Fruit fly (Drosophila melanogaster) whole organism, embryonic: ENCODE results near the gene CG14958.

ENCODE experiments used
- CG10267 ChIP-seq: fragments of 200-800 bp; sonication (Bioruptor generic); optimal IDR thresholded peaks from 2 replicates; lab custom pipeline; 2018; ENCODE audit warnings: missing biosample characterization, mild to moderate bottlenecking, missing genetic modification characterization, moderate library complexity
- CG13424 ChIP-seq: fragments of 200-800 bp; sonication (Bioruptor generic); optimal IDR thresholded peaks from 2 replicates; lab custom pipeline; 2019; ENCODE audit warnings: missing biosample characterization, mild to moderate bottlenecking, missing genetic modification characterization, moderate library complexity
- CG1529 ChIP-seq: fragments of 200-800 bp; sonication (Bioruptor generic); optimal IDR thresholded peaks from 3 replicates; lab custom pipeline; 2018; ENCODE audit warnings: missing biosample characterization, missing genetic modification characterization
- CG17361 ChIP-seq: fragments of 200-800 bp; sonication (Bioruptor generic); IDR thresholded peaks from 3 replicates; pipeline ENCODE4 v1.3.6; 2022; ENCODE audit warnings: missing biosample characterization, missing genetic modification characterization
- CG17612 ChIP-seq: fragments of 200-800 bp; sonication (Bioruptor generic); IDR thresholded peaks from 2 replicates; pipeline ENCODE4 v1.3.6; 2022; ENCODE audit warnings: missing biosample characterization, missing genetic modification characterization
- CG18476 ChIP-seq: fragments of 200-800 bp; sonication (Bioruptor generic); optimal IDR thresholded peaks from 2 replicates; lab custom pipeline; 2016; ENCODE audit warnings: missing biosample characterization, mild to moderate bottlenecking, missing genetic modification characterization
- CG18764 ChIP-seq: fragments of 200-800 bp; sonication (Bioruptor generic); optimal IDR thresholded peaks from 3 replicates; lab custom pipeline; 2016; ENCODE audit warnings: missing biosample characterization, missing genetic modification characterization
- CG30431 ChIP-seq: fragments of 200-800 bp; sonication (Bioruptor generic); optimal IDR thresholded peaks from 2 replicates; lab custom pipeline; 2017; ENCODE audit warnings: missing biosample characterization, missing genetic modification characterization
- CG31441 ChIP-seq: fragments of 200-800 bp; sonication (Bioruptor generic); IDR thresholded peaks from 2 replicates; pipeline ENCODE4 v1.3.6; 2022; ENCODE audit warnings: missing biosample characterization, missing genetic modification characterization
- CG42726 ChIP-seq: fragments of 200-800 bp; sonication (Bioruptor generic); IDR thresholded peaks from 2 replicates; pipeline ENCODE4 v1.3.6; 2022; ENCODE audit warnings: missing biosample characterization, missing genetic modification characterization; ENCODE audit not compliant: partially characterized antibody
- CG4617 ChIP-seq: fragments of 200-800 bp; sonication (Bioruptor generic); optimal IDR thresholded peaks from 3 replicates; lab custom pipeline; 2016; ENCODE audit warnings: missing biosample characterization, missing genetic modification characterization, borderline replicate concordance
- CG6654 ChIP-seq: fragments of 200-800 bp; sonication (Bioruptor generic); optimal IDR thresholded peaks from 2 replicates; lab custom pipeline; 2017; ENCODE audit warnings: missing biosample characterization, mild to moderate bottlenecking, missing genetic modification characterization
- CG6813 ChIP-seq: fragments of 200-800 bp; sonication (Bioruptor generic); optimal IDR thresholded peaks from 2 replicates; lab custom pipeline; 2017; ENCODE audit warnings: missing biosample characterization, missing genetic modification characterization, mild to moderate bottlenecking, moderate library complexity, missing genetic modification reagents
- CG7786 ChIP-seq: fragments of 200-800 bp; sonication (Bioruptor generic); optimal IDR thresholded peaks from 2 replicates; lab custom pipeline; 2016; ENCODE audit warnings: missing biosample characterization, missing genetic modification characterization
- CG8281 ChIP-seq: fragments of 200-800 bp; sonication (Bioruptor generic); optimal IDR thresholded peaks from 2 replicates; lab custom pipeline; 2018; ENCODE audit warnings: missing biosample characterization, mild to moderate bottlenecking, missing genetic modification characterization, moderate library complexity
- CG8290 ChIP-seq, 3 experiments: fragments of 200-800 bp; sonication (Bioruptor generic); optimal IDR thresholded peaks; 2 replicates each; lab custom pipeline; 2016 to 2019; ENCODE audit warnings: missing biosample characterization in 3 of 3, missing genetic modification characterization in 3 of 3, mild to moderate bottlenecking in 2 of 3, moderate library complexity in 1 of 3
- CTCF ChIP-seq: fragments of 200-800 bp; sonication (Bioruptor generic); optimal IDR thresholded peaks from 2 replicates; lab custom pipeline; 2017; ENCODE audit warnings: missing biosample characterization, mild to moderate bottlenecking, missing genetic modification characterization, moderate library complexity
- Deaf1 ChIP-seq: fragments of 200-800 bp; optimal IDR thresholded peaks from 3 replicates; lab custom pipeline; 2019; ENCODE audit warnings: missing biosample characterization, mild to moderate bottlenecking, missing genetic modification characterization, moderate library complexity
- Doc3 ChIP-seq: fragments of 200-800 bp; sonication (Bioruptor generic); IDR thresholded peaks from 3 replicates; pipeline ENCODE4 v1.3.6; 2022; ENCODE audit warnings: missing biosample characterization, missing genetic modification characterization; ENCODE audit not compliant: partially characterized antibody
- E2f2 ChIP-seq: fragments of 200-800 bp; sonication (Bioruptor generic); IDR thresholded peaks from 2 replicates; pipeline ENCODE4 v1.3.6; 2022; ENCODE audit warnings: missing biosample characterization, missing genetic modification characterization
- Gug ChIP-seq: fragments of 200-800 bp; sonication (Bioruptor generic); IDR thresholded peaks from 4 replicates; pipeline ENCODE4 v1.3.6; 2022; ENCODE audit warnings: missing biosample characterization, missing genetic modification characterization
- HHEX ChIP-seq: fragments of 200-800 bp; sonication (Bioruptor generic); optimal IDR thresholded peaks from 3 replicates; lab custom pipeline; 2017; ENCODE audit warnings: missing biosample characterization, mild to moderate bottlenecking, missing genetic modification characterization, missing genetic modification reagents
- NFAT ChIP-seq: fragments of 200-800 bp; sonication (Bioruptor generic); IDR thresholded peaks from 2 replicates; pipeline ENCODE4 v1.3.6; 2022; ENCODE audit warnings: missing biosample characterization, missing genetic modification characterization
- Neu2 ChIP-seq: fragments of 200-800 bp; sonication (Bioruptor generic); optimal IDR thresholded peaks from 3 replicates; lab custom pipeline; 2016; ENCODE audit warnings: missing biosample characterization, missing genetic modification characterization, borderline replicate concordance
- TFAM ChIP-seq: fragments of 200-800 bp; sonication (Bioruptor generic); optimal IDR thresholded peaks from 2 replicates; lab custom pipeline; 2017; ENCODE audit warnings: missing biosample characterization, missing genetic modification characterization, inconsistent platforms
- Trl ChIP-seq, 3 experiments: fragments of >200 bp in 2 of 3; fragments of 200-800 bp in 1 of 3; sonication (Bioruptor generic) in 1 of 3; optimal IDR thresholded peaks; 2 replicates in 1 of 3; 3 replicates in 2 of 3; lab custom pipeline; 2016 to 2017; ENCODE audit warnings: missing biosample characterization in 1 of 3, missing genetic modification characterization in 1 of 3
- Vsx1 ChIP-seq: fragments of 200-800 bp; sonication (Bioruptor generic); optimal IDR thresholded peaks from 2 replicates; lab custom pipeline; 2017; ENCODE audit warnings: missing biosample characterization, mild to moderate bottlenecking, missing genetic modification characterization, missing genetic modification reagents
- bbx ChIP-seq: fragments of 200-800 bp; sonication (Bioruptor generic); IDR thresholded peaks from 2 replicates; pipeline ENCODE4 v1.3.6; 2022; ENCODE audit warnings: missing biosample characterization, missing genetic modification characterization; ENCODE audit not compliant: partially characterized antibody
- chinmo ChIP-seq: fragments of 200-800 bp; sonication (Bioruptor generic); IDR thresholded peaks from 4 replicates; pipeline ENCODE4 v1.3.6; 2022; ENCODE audit warnings: missing biosample characterization, missing genetic modification characterization; ENCODE audit not compliant: partially characterized antibody
- croc ChIP-seq: fragments of 200-800 bp; sonication (Bioruptor generic); conservative IDR thresholded peaks from 3 replicates; pipeline ENCODE4 v1.3.6; 2022; ENCODE audit warnings: missing biosample characterization, missing genetic modification characterization
- dan ChIP-seq: fragments of 200-800 bp; sonication (Bioruptor generic); IDR thresholded peaks from 2 replicates; pipeline ENCODE4 v1.3.6; 2022; ENCODE audit warnings: missing biosample characterization, missing genetic modification characterization
- exex ChIP-seq: fragments of 200-800 bp; sonication (Bioruptor generic); optimal IDR thresholded peaks from 4 replicates; lab custom pipeline; 2018; ENCODE audit warnings: missing biosample characterization, mild to moderate bottlenecking, missing genetic modification characterization, moderate library complexity
- gt ChIP-seq: fragments of 200-800 bp; sonication (Bioruptor generic); IDR thresholded peaks from 2 replicates; pipeline ENCODE4 v1.3.6; 2022; ENCODE audit warnings: missing biosample characterization, missing genetic modification characterization
- kay ChIP-seq: fragments of 200-800 bp; sonication (Bioruptor generic); optimal IDR thresholded peaks from 2 replicates; lab custom pipeline; 2016; ENCODE audit warnings: missing biosample characterization, missing genetic modification characterization
- mld ChIP-seq: fragments of 200-800 bp; sonication (Bioruptor generic); IDR thresholded peaks from 3 replicates; pipeline ENCODE4 v1.3.6; 2022; ENCODE audit warnings: missing biosample characterization, missing genetic modification characterization; ENCODE audit not compliant: partially characterized antibody
- nau ChIP-seq: fragments of 200-800 bp; sonication (Bioruptor generic); optimal IDR thresholded peaks from 3 replicates; lab custom pipeline; 2017; ENCODE audit warnings: missing biosample characterization, mild to moderate bottlenecking, missing genetic modification characterization, missing genetic modification reagents
- oc ChIP-seq: fragments of 200-800 bp; sonication (Bioruptor generic); optimal IDR thresholded peaks from 2 replicates; lab custom pipeline; 2018; ENCODE audit warnings: missing biosample characterization, mild to moderate bottlenecking, missing genetic modification characterization, moderate library complexity
- pnt ChIP-seq: fragments of 200-800 bp; sonication (Bioruptor generic); optimal IDR thresholded peaks from 3 replicates; lab custom pipeline; 2016; ENCODE audit warnings: missing biosample characterization, missing genetic modification characterization
- repo ChIP-seq: fragments of 200-800 bp; sonication (Bioruptor generic); optimal IDR thresholded peaks from 2 replicates; lab custom pipeline; 2016; ENCODE audit warnings: missing biosample characterization, missing genetic modification characterization
- run ChIP-seq: fragments of 200-800 bp; sonication (Bioruptor generic); optimal IDR thresholded peaks from 3 replicates; lab custom pipeline; 2018; ENCODE audit warnings: missing biosample characterization, mild to moderate bottlenecking, missing genetic modification characterization
- sc ChIP-seq, 3 experiments: fragments of >200 bp in 2 of 3; fragments of 200-800 bp in 1 of 3; sonication (Bioruptor generic) in 1 of 3; optimal IDR thresholded peaks; 2 replicates in 2 of 3; 3 replicates in 1 of 3; lab custom pipeline; 2017; ENCODE audit warnings: mild to moderate bottlenecking in 1 of 3, missing biosample characterization in 1 of 3, missing genetic modification characterization in 1 of 3, missing genetic modification reagents in 1 of 3
- slbo ChIP-seq: fragments of 200-800 bp; sonication (Bioruptor generic); IDR thresholded peaks from 2 replicates; pipeline ENCODE4 v1.3.6; 2022; ENCODE audit warnings: missing biosample characterization, missing genetic modification characterization
- sr ChIP-seq: fragments of 200-800 bp; sonication (Bioruptor generic); IDR thresholded peaks from 3 replicates; pipeline ENCODE4 v1.3.6; 2022; ENCODE audit warnings: missing biosample characterization, missing genetic modification characterization
- tin ChIP-seq: fragments of 200-800 bp; sonication (Bioruptor generic); optimal IDR thresholded peaks from 3 replicates; lab custom pipeline; 2016; ENCODE audit warnings: missing biosample characterization, missing genetic modification characterization
- tx ChIP-seq: fragments of 200-800 bp; sonication (Bioruptor generic); optimal IDR thresholded peaks from 2 replicates; lab custom pipeline; 2016; ENCODE audit warnings: missing biosample characterization, missing genetic modification characterization
- usp ChIP-seq: fragments of >200 bp; optimal IDR thresholded peaks from 2 replicates; lab custom pipeline; 2017; ENCODE audit warnings: missing biosample characterization, missing genetic modification characterization
- vfl ChIP-seq: fragments of 200-800 bp; sonication (Bioruptor generic); optimal IDR thresholded peaks from 2 replicates; lab custom pipeline; 2016; ENCODE audit warnings: missing biosample characterization, missing genetic modification characterization

The CG14958 gene

dm6 chr3L:3148125-3149059, 41.4 kb upstream of the CG14958 start, which contains the start of the genes Usp5 and BtbVII (continued):
- TF ChIP-seq CG8290 (GFP tag; optimal IDR thresholded peaks at IDR 0.05; lab: Kevin White, UChicago) (peak; percentile 82), CG8290 (tag; optimal IDR thresholded peaks at IDR 0.05; lab: Kevin White, UChicago) (peak in 1 of 2 experiments; percentile 80), HHEX (GFP tag; lab: Kevin White, UChicago) (no peak), oc (tag; lab: Kevin White, UChicago) (no peak), kay (GFP tag; lab: Kevin White, UChicago) (peak; percentile 70), CG17612 (GFP tag; lab: Robert Waterston, UW) (no peak), vfl (GFP tag; lab: Kevin White, UChicago) (peak; percentile 51), CG17361 (GFP tag; lab: Robert Waterston, UW) (peak; percentile 30; the same call in 2 of the 3 replicates), croc (GFP tag; lab: Robert Waterston, UW) (0 out of 3 replicates have a peak, but pooled peaks have one; percentile 39), TFAM (GFP tag; lab: Kevin White, UChicago) (no peak), gt (GFP tag; lab: Robert Waterston, UW) (no peak), pnt (GFP tag; lab: Kevin White, UChicago) (peak; percentile 55), NFAT (GFP tag; lab: Robert Waterston, UW) (peak; percentile 67), CG6813 (GFP tag; lab: Kevin White, UChicago) (no peak), CTCF (GFP tag; lab: Kevin White, UChicago) (no peak), tx (GFP tag; lab: Kevin White, UChicago) (peak; percentile 68), CG8281 (tag; lab: Kevin White, UChicago) (no peak), dan (GFP tag; lab: Robert Waterston, UW) (no peak), CG13424 (tag; lab: Kevin White, UChicago) (peak; percentile 64), bbx (GFP tag; lab: Robert Waterston, UW) (peak; percentile 91), CG31441 (GFP tag; lab: Robert Waterston, UW) (peak; percentile 49; the same call in 1 of the 2 replicates), CG30431 (GFP tag; lab: Kevin White, UChicago) (peak; percentile 6), slbo (GFP tag; lab: Robert Waterston, UW) (peak; percentile 64), CG42726 (peak; percentile 49; the same call in 1 of the 2 replicates), sc (optimal IDR thresholded peaks at IDR 0.05; lab: Kevin White, UChicago) (no peak), sc (GFP tag; optimal IDR thresholded peaks at IDR 0.05; lab: Kevin White, UChicago) (no peak), CG7786 (peak; percentile 56), Vsx1 (GFP tag; lab: Kevin White, UChicago) (no peak), CG18476 (GFP tag; lab: Kevin White, UChicago) (peak; percentile 9), CG4617 (peak; percentile 50), repo (GFP tag; lab: Kevin White, UChicago) (no peak), nau (GFP tag; lab: Kevin White, UChicago) (no peak), tin (GFP tag; lab: Kevin White, UChicago) (peak; percentile 63), CG10267 (peak; percentile 57), CG18764 (GFP tag; lab: Kevin White, UChicago) (peak; percentile 20), Doc3 (GFP tag; lab: Robert Waterston, UW) (peak; percentile 99), chinmo (GFP tag; lab: Robert Waterston, UW) (peak; percentile 99), exex (tag; lab: Kevin White, UChicago) (peak; percentile 16), usp (GFP tag; lab: Kevin White, UChicago) (no peak), CG6654 (GFP tag; lab: Kevin White, UChicago) (no peak), E2f2 (peak; percentile 49; the same call in 1 of the 2 replicates), CG1529 (GFP tag; lab: Kevin White, UChicago) (peak; percentile 7), Neu2 (GFP tag; lab: Kevin White, UChicago) (no peak), run (no peak), Trl (optimal IDR thresholded peaks at IDR 0.05; lab: Kevin White, UChicago) (no peak), Trl (GFP tag; optimal IDR thresholded peaks at IDR 0.05; lab: Kevin White, UChicago) (peak; percentile 67), Deaf1 (tag; lab: Kevin White, UChicago) (no peak), Gug (GFP tag; lab: Robert Waterston, UW) (peak; percentile 65; the same call in 2 of the 4 replicates), mld (GFP tag; lab: Robert Waterston, UW) (peak; percentile 90), sr (GFP tag; lab: Robert Waterston, UW) (no peak)
